Worm (Caenorhabditis elegans) whole organism, L1 larva: ENCODE results near the gene F29C12.6.

ENCODE experiments used
- ama-1 ChIP-seq: fragments of 150-350 bp; optimal IDR thresholded peaks from 2 replicates; lab custom pipeline; 2014
- hlh-4 ChIP-seq: sonication (generic microtip); optimal IDR thresholded peaks from 2 replicates; lab custom pipeline; 2016; ENCODE audit warnings: mild to moderate bottlenecking, missing genetic modification characterization, missing compliant biosample characterization
- jun-1 ChIP-seq: fragments of 150-350 bp; optimal IDR thresholded peaks from 2 replicates; lab custom pipeline; 2014; ENCODE audit warnings: missing biosample characterization, missing genetic modification reagents, missing genetic modification characterization
- lsy-2 ChIP-seq, 2 experiments: fragments of 150-350 bp; optimal IDR thresholded peaks; 2 replicates each; lab custom pipeline; 2014; ENCODE audit warnings: missing biosample characterization in 2 of 2, missing genetic modification characterization in 2 of 2
- nhr-77 ChIP-seq: fragments of 150-350 bp; optimal IDR thresholded peaks from 2 replicates; lab custom pipeline; 2014; ENCODE audit warnings: missing biosample characterization, missing genetic modification characterization
- nhr-90 ChIP-seq: sonication (generic microtip); optimal IDR thresholded peaks from 2 replicates; lab custom pipeline; 2016; ENCODE audit warnings: mild to moderate bottlenecking, missing genetic modification characterization, missing compliant biosample characterization; ENCODE audit not compliant: poor library complexity
- xbp-1 ChIP-seq: sonication (generic microtip); optimal IDR thresholded peaks from 2 replicates; lab custom pipeline; 2016; ENCODE audit warnings: missing genetic modification characterization, missing compliant biosample characterization
- ztf-11 ChIP-seq, 2 experiments: sonication (generic microtip); optimal IDR thresholded peaks; 2 replicates each; lab custom pipeline; 2016 to 2017; ENCODE audit warnings: missing genetic modification characterization in 2 of 2, missing biosample characterization in 1 of 2, missing compliant biosample characterization in 1 of 2

DNA sequence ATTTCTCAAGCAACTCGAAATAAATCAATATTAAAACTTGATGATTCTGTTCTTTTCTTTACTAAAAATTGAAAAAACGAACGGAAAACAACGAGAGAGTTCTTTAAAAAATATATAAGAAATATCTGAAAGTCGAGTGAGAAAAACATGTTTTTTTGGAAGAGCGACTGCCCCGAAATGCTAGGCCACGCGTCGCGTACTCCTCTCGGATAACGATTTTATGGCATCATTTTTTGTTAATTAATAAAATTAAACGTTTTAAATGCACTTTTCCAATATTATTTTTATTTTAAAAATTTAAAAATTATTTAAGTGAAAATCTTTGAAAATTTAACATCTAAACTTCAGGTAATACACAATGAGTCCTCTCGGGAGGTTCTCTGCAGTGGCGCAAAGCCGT, 12.6 kb upstream of the F29C12.6 start, which contains the start of gene gfm-1:
- TF ChIP-seq ama-1 (no peak), hlh-4 (tag; lab: Kevin White, UChicago) (peak; percentile 71), lsy-2 (tag; optimal IDR thresholded peaks at IDR 0.05; lab: Kevin White, UChicago) (peak; percentile 62 to 83), nhr-90 (tag; lab: Kevin White, UChicago) (peak; percentile 92), jun-1 (no peak), ztf-11 (tag; optimal IDR thresholded peaks at IDR 0.05; lab: Kevin White, UChicago) (peak in 1 of 2 experiments; percentile 91), nhr-77 (no peak), xbp-1 (peak; percentile 82)
